Fruit fly (Drosophila melanogaster): Measurements from ENCODE around the gene CG33189.

The CG33189 gene

DNA sequence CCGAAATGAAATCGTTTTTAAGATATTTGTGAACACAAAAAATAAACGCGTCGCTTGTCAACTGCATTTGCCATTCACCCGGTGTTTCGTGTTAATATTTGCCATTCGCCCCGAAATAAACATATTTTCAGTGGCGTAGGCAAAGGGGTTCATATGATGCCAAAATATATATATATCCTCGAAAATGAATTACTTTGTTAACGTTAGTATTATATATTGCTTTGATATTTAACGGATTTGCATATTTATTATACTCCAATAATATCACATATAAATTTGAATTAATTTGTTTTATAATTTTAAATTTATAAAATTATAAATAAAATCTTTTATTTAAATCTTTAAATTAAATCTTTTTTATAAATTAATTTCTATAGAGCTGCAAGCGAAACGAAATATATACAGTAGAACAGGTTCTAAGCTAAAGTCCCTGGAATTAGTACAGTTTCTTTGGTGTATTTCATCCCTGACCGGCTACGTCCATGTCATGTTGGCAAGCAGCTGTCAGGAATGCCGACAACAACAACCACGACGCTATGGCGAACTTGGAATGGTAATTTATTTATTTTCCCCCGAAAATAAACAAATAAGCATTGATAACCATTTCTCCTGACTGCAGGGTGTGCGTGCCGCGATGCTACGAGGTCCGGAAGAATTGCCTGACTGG, 48.9 kb downstream of the CG33189 start, which contains the start of the genes M1BP and CG8202 (continued):
- TF ChIP-seq CG5953 (GFP tag; IDR thresholded peaks at IDR 0.05) (no peak), tx (GFP tag; optimal IDR thresholded peaks at IDR 0.05) (peak; percentile 38), CG8290 (GFP tag; optimal IDR thresholded peaks at IDR 0.05) (peak; percentile 83), CG8290 (tag; optimal IDR thresholded peaks at IDR 0.05) (no peak), Doc3 (GFP tag; IDR thresholded peaks at IDR 0.05; ENCODE audit: partially characterized antibody) (no peak), CG11560 (tag; IDR thresholded peaks at IDR 0.05) (peak; percentile 64; the same call in 1 of the 3 replicates), cato (GFP tag; optimal IDR thresholded peaks at IDR 0.05; ENCODE audit: borderline replicate concordance) (peak; percentile 81), HLH54F (GFP tag; optimal IDR thresholded peaks at IDR 0.05) (peak; percentile 69), Stat92E (GFP tag; optimal IDR thresholded peaks at IDR 0.05) (no peak), zfh2 (GFP tag; optimal IDR thresholded peaks at IDR 0.05) (peak; percentile 53), CG11398 (GFP tag; optimal IDR thresholded peaks at IDR 0.05) (no peak), fu2 (GFP tag; optimal IDR thresholded peaks at IDR 0.05) (peak; percentile 45), CG33557 (GFP tag; optimal IDR thresholded peaks at IDR 0.05) (peak; percentile 94), crp (GFP tag; optimal IDR thresholded peaks at IDR 0.05) (peak in 1 of 2 experiments; percentile 73), CTCF (GFP tag; optimal IDR thresholded peaks at IDR 0.05) (peak; percentile 39), CG7987 (GFP tag; optimal IDR thresholded peaks at IDR 0.05) (no peak), shn (GFP tag; optimal IDR thresholded peaks at IDR 0.05) (peak; percentile 33), lab (GFP tag; optimal IDR thresholded peaks at IDR 0.05) (no peak), Hsf (GFP tag; optimal IDR thresholded peaks at IDR 0.05) (peak; percentile 60), ro (GFP tag; IDR thresholded peaks at IDR 0.05) (peak; percentile 46; the same call in 1 of the 2 replicates), Tbp (GFP tag; optimal IDR thresholded peaks at IDR 0.05) (no peak), CG32767 (GFP tag; IDR thresholded peaks at IDR 0.05) (peak; percentile 64; the same call in 1 of the 2 replicates), Fer2 (tag; optimal IDR thresholded peaks at IDR 0.05) (peak; percentile 85), da (GFP tag; optimal IDR thresholded peaks at IDR 0.05) (no peak), slou (GFP tag; optimal IDR thresholded peaks at IDR 0.05) (peak; percentile 41), trh (GFP tag; optimal IDR thresholded peaks at IDR 0.05) (peak; percentile 77), row (GFP tag; IDR thresholded peaks at IDR 0.05) (peak; percentile 91), CG12744 (GFP tag; optimal IDR thresholded peaks at IDR 0.05) (peak; percentile 31), CG9817 (tag; optimal IDR thresholded peaks at IDR 0.05) (peak; percentile 86), CG18011 (GFP tag; optimal IDR thresholded peaks at IDR 0.05) (peak; percentile 65), dysf (GFP tag; IDR thresholded peaks at IDR 0.05) (peak; percentile 88), ranshi (GFP tag; IDR thresholded peaks at IDR 0.05) (peak; percentile 92), BtbVII (GFP tag; optimal IDR thresholded peaks at IDR 0.05) (peak; percentile 91), zf30C (GFP tag; optimal IDR thresholded peaks at IDR 0.05) (no peak), CG12769 (tag; optimal IDR thresholded peaks at IDR 0.05) (no peak), CG30403 (GFP tag; optimal IDR thresholded peaks at IDR 0.05) (peak; percentile 90), CG1647 (GFP tag; optimal IDR thresholded peaks at IDR 0.05) (no peak), Hr51 (GFP tag; optimal IDR thresholded peaks at IDR 0.05) (peak; percentile 50 to 93), CG1832 (GFP tag; optimal IDR thresholded peaks at IDR 0.05) (no peak), emc (GFP tag; optimal IDR thresholded peaks at IDR 0.05) (peak; percentile 12), corto (GFP tag; optimal IDR thresholded peaks at IDR 0.05) (peak; percentile 34), Hr3 (GFP tag; optimal IDR thresholded peaks at IDR 0.05) (peak; percentile 94), Mes4 (GFP tag; optimal IDR thresholded peaks at IDR 0.05) (peak; percentile 47), crc (GFP tag; optimal IDR thresholded peaks at IDR 0.05) (no peak), Atf3 (GFP tag; optimal IDR thresholded peaks at IDR 0.05) (no peak), otp (GFP tag; IDR thresholded peaks at IDR 0.05) (no peak), CG3838 (GFP tag; optimal IDR thresholded peaks at IDR 0.05) (peak; percentile 24), lmd (GFP tag; IDR thresholded peaks at IDR 0.05) (peak; percentile 82), Atf-2 (GFP tag; optimal IDR thresholded peaks at IDR 0.05) (no peak), HLHmδ (GFP tag; optimal IDR thresholded peaks at IDR 0.05) (no peak), tap (tag; optimal IDR thresholded peaks at IDR 0.05) (no peak)

Measured in whole organism, embryonic.